Worm (Caenorhabditis elegans): ENCODE measurements around the gene Y37D8A.4.

Gene Y37D8A.4

DNA sequence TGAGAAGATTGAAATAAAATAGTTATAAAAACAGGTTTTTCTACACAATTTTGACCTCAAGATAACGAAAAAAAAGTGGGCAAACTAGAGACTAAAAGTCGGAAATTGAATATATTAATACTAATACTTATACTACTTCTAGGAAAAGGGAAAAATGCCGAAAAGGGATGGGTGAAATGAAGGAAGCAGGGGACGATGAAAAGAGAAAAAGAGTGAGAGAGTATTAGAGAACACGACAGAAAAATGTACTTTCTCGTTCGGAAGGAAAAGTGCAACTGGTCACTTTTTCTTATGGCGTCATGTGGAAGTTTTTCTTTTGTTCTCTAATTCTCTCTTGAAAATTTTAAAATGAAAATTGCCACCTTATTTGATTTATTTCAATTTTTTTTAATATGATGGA, 2.6 kb upstream of the Y37D8A.4 start:
- TF ChIP-seq unc-62 (GFP tag; optimal IDR thresholded peaks at IDR 0.05): no peak

DNA sequence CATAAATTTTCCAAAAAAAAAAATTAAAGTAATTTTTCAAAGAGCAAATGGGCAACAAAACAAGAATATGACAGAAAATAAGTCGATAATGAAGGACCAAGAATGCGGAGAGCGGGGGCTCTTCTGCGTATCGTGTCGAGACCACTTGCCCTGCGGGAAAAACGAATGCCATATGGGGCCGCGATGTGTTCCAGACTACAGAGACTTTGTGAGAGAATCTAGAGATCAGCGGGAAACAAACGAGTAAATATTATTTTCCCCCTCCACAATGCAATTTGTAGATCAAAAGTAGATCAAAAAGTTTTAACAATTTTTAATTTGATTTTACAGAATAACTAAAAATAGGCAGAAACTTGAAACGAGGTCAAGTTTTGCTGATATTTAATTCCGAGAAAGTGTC, 1.4 kb upstream of the Y37D8A.4 start:
- TF ChIP-seq unc-62 (GFP tag; optimal IDR thresholded peaks at IDR 0.05): no peak

DNA sequence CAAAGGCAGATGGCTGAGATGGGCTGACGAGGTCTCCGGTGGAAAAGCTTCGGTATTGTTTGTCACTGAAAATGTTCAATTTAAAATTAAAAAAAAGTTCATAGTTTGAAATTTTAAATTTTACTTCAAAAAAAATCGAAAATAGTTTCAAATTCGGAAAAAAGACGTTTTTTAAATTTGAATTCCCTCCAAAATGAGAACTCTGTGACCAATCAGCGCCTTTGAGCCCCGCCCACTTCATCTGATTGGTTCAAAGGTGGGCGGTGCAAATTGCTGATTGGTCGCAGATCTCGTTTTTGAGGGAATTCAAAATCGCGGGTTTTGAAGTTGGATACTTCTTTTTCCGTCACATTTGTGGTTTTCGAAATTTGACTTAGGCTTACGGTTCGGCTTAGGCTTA, 464 bp downstream of the Y37D8A.4 start:
- TF ChIP-seq unc-62 (GFP tag; optimal IDR thresholded peaks at IDR 0.05): no peak

DNA sequence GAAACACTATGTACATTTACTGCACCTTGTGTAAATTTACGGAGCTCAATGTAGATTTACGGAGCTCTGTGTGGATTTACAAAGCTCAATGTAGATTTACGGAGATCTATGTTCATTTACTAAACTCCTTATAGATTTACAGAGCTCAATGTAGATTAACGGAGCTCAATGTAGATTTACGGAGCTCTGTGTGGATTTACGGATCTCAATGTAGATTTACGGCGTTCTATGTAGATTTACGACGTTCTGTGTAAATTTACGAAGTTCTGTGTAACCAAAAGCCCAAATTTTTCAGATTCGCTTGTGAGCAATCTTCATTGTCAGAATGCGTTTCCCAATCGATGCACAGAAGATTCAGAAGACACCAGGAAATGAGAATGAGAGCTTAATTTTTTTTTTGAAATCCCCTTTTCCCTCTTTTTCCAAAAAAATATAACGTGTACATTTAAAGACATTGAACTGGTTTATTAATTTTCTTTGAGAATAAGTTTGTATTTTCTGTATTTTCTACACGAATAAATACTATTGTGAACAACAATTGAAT, 1.9 kb downstream of the Y37D8A.4 start:
- no peak for TF ChIP-seq unc-62 (GFP tag; optimal IDR thresholded peaks at IDR 0.05)

DNA sequence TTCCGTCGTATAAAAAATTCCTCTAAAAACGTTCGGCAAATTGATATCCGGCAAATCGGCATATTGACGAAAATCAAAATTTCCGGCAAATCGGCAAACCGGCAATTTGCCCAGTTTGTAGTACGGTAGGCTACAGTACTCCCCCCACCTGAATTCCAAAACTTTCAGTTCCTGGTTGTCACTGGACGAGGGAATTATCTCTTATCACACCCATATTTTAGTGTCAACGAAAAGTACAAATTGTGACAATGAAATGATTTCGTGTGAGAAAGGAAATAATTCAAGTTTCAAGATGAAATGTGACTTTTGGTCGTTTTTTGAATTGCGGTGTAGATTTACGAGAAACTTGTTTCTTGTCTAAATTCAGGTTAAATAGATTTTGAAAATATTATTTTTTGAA, 5.7 kb downstream of the Y37D8A.4 start:
- TF ChIP-seq unc-62 (GFP tag; optimal IDR thresholded peaks at IDR 0.05): no peak

DNA sequence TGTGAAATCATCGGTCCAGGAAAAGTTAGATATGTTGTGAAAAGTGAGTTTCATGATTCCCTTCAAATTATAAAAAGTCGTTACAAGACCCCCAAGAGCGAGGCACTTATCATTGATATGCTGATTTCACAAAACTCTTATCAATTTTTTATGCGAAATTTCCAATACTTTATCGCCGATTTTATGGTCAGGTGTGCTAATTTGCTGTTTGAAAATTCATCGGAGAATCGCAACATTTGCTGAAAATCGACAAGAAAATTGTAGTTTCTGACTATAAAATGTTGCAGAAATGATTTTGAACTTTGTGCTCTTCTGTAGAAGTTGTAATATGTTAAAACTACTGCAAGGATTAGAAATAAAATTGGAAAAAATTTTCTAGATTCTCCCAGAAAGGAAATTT, 7.1 kb downstream of the Y37D8A.4 start:
- TF ChIP-seq unc-62 (GFP tag; optimal IDR thresholded peaks at IDR 0.05): no peak

DNA sequence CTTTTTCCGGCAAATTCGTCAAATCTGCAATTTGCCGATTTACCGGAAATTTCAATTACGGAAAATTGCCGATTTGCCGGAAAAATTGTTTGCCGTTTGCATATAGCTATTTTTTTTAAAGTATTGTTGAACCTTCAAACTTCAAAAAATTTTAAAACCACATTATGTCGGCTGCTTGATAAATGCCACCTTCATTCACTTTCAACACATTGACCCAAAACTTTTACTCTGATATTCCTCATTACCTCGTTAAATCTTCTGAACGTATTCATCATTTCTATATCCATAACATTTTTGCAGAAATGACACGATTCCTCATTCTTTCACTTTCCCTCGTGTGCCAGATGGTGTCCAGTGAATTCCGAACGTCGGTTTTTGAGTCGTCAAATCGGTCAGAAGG, 9.7 kb downstream of the Y37D8A.4 start, which contains the start of gene Y37D8A.3:
Y37D8A.3 (plus strand) TSS at position 301 of the 400 bp plus-strand sequence.
- TF ChIP-seq unc-62 (GFP tag; optimal IDR thresholded peaks at IDR 0.05): no peak

DNA sequence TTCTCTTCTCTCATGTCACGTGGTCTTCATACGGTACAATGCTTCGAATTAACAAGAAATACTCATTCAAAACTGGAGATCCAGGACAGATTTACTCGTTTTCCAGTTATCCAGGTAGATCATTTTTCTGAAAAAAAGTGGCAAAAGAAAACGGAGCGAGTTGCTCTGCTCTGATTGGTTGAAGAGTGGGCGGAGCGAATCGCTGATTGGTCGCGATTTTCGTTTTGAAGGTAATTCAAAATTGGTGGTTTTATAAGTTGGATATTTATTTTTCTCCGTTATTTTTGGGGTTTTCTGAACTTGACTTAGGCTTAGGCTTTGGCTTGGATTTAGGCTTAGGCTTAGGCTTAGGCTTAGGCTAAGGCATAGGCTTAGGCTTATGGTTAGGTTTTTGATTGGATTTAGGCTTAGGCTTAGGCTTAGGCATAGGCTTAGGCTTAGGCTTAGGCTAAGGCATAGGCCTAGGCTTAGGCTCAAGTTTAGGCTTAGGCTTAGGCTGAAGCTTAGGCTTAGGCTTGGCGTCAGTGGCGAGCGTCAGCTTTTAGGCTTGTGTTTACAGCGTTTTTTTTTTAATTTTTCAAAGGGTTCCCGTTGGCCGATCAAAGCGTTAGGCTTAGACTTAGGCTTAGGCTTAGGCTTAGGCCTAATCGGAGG, 16.0 kb downstream of the Y37D8A.4 start:
- TF ChIP-seq unc-62 (GFP tag; optimal IDR thresholded peaks at IDR 0.05): no peak

DNA sequence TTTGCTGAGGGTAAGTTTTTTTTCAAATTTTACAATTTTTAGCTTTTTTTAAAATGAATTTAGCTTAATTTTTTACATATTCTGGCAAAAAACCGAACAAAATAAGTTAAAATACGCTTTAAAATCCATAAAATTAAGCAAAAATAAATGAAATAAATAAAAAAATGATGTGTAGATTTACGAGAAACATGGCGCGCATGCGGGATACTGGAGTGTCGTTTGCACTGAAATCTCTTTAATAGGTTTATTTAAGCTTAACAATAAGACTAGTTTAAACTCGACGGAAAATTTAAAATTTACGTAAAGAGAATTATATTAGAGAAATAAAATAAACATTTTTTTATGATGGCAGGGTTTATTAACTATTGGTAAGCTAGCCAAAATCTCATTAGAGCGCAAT, 17.4 kb downstream of the Y37D8A.4 start:
- no peak for TF ChIP-seq unc-62 (GFP tag; optimal IDR thresholded peaks at IDR 0.05)

DNA sequence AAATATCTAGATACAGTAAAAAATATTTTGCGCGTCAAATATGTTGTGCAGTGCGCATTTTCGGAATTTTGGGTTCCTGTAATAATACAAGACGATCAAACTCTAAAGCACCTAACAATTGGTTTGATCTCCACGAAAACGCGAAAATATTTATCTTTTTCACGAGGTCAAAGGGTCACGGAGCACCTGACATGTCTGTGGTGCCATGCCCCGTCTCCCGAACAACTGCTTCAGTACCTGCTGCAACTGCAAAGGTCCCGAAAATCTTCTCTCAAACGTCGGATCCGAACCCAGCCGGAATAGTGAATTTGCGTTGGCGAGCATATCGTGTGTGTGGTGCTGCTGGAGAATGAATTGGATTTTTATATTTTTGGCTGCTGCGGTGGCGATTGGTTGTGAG, 18.9 kb downstream of the Y37D8A.4 start, which contains the start of the genes Y37D8A.2 and Y37D8A.25:
Y37D8A.2 (plus strand) TSS at position 285 of the 400 bp plus-strand sequence.
Y37D8A.25 (minus strand) TSS at position 345 of the 400 bp plus-strand sequence.
- no peak for TF ChIP-seq unc-62 (GFP tag; optimal IDR thresholded peaks at IDR 0.05)

DNA sequence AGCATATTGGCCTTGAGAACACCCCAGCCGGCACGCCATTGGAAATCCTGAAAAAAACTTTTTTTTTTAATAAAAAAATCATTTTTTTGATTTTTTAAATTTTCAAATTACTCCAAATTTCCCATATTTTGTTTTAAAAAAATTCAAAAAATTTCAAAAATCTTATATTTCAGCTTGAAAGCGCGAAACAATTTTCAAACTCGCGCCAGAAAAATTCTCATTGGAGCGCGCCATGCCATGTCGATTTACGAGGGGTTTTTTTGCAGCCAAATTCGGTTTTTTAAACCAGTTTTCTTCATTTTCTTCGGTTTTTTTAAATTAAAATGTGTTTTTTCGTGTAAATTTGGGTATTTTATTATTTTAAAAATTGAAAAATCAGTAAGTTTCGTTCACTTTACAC, 19.6 kb downstream of the Y37D8A.4 start:
- no peak for TF ChIP-seq unc-62 (GFP tag; optimal IDR thresholded peaks at IDR 0.05)

DNA sequence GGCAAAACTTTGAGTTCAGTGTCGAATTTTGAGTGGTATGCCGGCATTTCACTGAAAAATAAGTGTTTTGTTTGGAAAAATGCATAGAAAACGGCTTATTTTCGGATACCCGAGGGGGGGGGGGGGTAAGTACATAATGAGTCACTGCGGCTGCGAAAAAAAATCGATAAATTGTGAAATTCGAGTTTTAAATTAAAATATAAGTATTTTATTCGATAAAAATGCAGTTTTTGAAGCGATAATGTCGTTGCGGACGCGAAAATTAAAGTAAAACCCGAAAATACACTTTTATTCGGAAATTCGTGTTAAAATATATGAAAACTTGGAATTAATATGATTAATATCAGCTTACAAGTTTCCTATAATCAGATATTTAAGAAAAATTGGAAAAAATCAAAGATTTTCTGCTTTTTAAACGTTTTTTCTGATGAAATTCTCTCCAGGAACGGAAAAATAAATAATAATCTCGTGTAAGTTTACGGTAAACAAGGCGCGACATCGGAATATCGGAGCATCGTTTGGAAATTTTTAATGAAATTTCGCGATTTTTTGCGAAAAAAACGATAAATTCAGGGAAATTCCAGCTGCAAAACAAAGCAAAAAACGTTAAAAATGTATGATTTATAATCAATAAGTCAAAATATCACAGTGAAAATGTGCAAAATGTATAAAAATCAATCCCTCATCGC, 20.6 kb downstream of the Y37D8A.4 start, which contains the start of gene arx-5:
arx-5 (minus strand) TSS at position 51 of the 689 bp plus-strand sequence.
- TF ChIP-seq unc-62 (GFP tag; optimal IDR thresholded peaks at IDR 0.05): no peak

DNA sequence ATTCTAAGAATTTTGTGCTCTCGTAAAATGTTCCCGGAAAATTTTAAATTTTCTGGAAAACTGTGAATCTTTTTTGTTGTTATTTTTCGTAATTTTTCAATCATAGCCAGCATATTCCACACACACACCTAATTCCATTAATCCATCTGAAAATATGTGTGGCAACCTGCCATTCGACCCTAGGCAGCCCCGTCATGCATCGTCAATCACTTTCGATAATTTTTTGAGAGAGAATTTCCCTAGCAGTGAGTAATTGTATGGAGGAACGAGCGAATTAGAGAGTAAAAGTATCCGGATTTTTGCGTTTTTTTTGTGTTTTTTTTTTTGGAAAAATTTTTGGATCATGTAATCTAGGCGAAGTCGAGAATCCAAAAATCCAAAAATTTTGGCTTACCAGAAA, 25.6 kb downstream of the Y37D8A.4 start, which contains the start of gene BE10.4:
BE10.4 (plus strand) TSS at position 301 of the 400 bp plus-strand sequence.
- no peak for TF ChIP-seq unc-62 (GFP tag; optimal IDR thresholded peaks at IDR 0.05)

DNA sequence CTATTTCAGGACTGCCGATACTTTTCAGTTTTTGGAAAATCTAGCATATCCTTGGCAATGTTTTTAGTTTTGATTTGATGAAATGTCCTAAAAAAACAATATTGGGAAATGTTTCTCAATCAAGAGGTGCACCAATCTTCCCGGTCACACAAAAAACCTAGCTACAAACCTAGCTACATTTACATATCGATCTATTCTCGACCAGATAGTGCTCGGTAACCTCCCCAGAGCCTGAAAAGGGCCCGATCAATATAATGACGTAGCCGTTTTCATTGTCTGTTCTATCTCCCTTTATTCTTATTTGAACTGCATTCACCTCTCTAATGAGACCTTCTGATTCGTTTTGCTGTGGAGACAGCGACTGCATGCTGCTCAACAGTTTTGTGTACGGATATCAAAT, 31.0 kb downstream of the Y37D8A.4 start, which contains the start of gene BE10.3:
BE10.3 (plus strand) TSS at position 301 of the 400 bp plus-strand sequence.
- TF ChIP-seq unc-62 (GFP tag; optimal IDR thresholded peaks at IDR 0.05): no peak

DNA sequence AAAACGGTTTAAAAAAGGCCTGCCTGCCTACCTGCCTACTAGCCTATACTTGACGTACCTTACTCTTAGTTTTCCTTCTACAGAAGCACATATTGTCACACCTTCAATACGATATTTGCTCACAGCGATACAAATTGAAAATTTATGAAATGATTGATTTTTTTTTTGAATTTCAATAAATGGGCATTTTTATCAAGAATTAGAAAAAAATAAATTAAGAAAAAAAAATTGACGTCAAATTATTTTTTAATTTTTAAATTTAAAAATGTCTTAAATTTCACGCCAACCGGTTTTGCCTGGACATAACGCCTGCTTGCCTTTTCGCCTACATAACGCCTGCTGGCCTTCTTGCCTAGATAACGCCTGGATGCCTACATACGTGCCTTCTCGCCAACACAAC, 32.1 kb downstream of the Y37D8A.4 start, which contains the start of gene BE10.5:
BE10.5 (minus strand) TSS at position 101 of the 400 bp plus-strand sequence.
- no peak for TF ChIP-seq unc-62 (GFP tag; optimal IDR thresholded peaks at IDR 0.05)

DNA sequence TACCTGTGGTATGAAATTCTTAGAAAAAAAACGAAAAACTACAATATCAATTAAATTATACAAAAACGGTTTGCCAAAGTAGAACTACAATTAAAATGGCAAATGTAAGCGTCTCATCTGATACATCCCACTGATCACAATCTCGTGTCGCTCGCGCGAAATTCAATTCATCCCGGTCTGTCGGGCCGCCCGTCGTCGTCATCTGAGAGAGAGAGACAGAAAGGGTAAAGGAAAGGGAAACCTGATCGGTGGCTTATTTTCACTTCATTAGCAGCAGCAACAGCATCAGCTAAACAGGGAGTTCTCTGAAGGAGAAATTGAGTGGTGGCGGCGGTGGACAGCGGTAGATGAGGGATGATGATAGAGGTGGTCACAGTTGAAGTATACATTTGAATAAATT, 38.2 kb downstream of the Y37D8A.4 start:
- no peak for TF ChIP-seq unc-62 (GFP tag; optimal IDR thresholded peaks at IDR 0.05)

DNA sequence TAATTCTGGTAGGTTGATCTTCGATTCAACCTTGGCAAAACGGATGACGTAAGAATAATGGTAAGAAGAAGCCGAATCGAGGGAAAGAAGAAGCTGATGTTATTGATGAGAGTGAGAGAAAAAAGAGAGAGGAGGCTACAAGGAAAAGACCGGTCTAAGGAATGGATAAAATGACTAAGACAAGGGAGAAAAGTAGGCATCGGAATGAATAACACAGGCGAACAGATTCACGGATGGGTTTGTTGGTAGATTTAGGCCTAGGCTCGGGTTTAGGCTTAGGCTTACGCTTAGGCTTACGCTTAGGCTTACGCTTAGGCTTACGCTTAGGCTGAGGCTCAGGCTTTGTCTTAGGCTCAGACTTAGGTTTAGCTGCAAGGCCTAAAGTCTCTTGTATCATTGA, 40.3 kb downstream of the Y37D8A.4 start, which contains the start of gene agmo-1:
agmo-1 (minus strand) TSS at position 101 of the 400 bp plus-strand sequence.
- TF ChIP-seq unc-62 (GFP tag; optimal IDR thresholded peaks at IDR 0.05): no peak

Data from whole organism, dauer.